Fruit fly (Drosophila melanogaster) whole organism, adult: ENCODE measurements around the gene SIFaR.

Experiments used
- CG11617 ChIP-seq: fragments of 200-800 bp; sonication (Bioruptor generic); optimal IDR thresholded peaks from 2 replicates; lab custom pipeline; 2017; ENCODE audit warnings: mild to moderate bottlenecking, missing biosample characterization, missing genetic modification reagents, missing genetic modification characterization
- CG14711 ChIP-seq: fragments of 200-800 bp; sonication (Bioruptor generic); optimal IDR thresholded peaks from 2 replicates; lab custom pipeline; 2018; ENCODE audit warnings: missing biosample characterization, mild to moderate bottlenecking, missing genetic modification characterization, moderate library complexity
- CG1620 ChIP-seq: fragments of 200-800 bp; sonication (Bioruptor generic); optimal IDR thresholded peaks from 2 replicates; lab custom pipeline; 2016; ENCODE audit warnings: missing biosample characterization, missing genetic modification characterization
- Mnt ChIP-seq: fragments of 200-800 bp; sonication (Bioruptor generic); optimal IDR thresholded peaks from 2 replicates; lab custom pipeline; 2016; ENCODE audit warnings: missing biosample characterization, mild to moderate bottlenecking, missing genetic modification characterization
- kay ChIP-seq: fragments of 200-800 bp; sonication (Bioruptor generic); peaks from one replicate; lab custom pipeline; 2016; ENCODE audit warnings: missing biosample characterization, missing genetic modification characterization, borderline replicate concordance
- ovo ChIP-seq: fragments of 200-800 bp; sonication (Bioruptor generic); optimal IDR thresholded peaks from 2 replicates; lab custom pipeline; 2016; ENCODE audit warnings: missing biosample characterization, missing genetic modification characterization
- pad ChIP-seq: fragments of 200-800 bp; sonication (Bioruptor generic); optimal IDR thresholded peaks from 3 replicates; lab custom pipeline; 2017; ENCODE audit warnings: missing biosample characterization, missing genetic modification characterization, mild to moderate bottlenecking, moderate library complexity, missing genetic modification reagents
- toe ChIP-seq: fragments of 200-800 bp; sonication (Bioruptor generic); optimal IDR thresholded peaks from 2 replicates; lab custom pipeline; 2016; ENCODE audit warnings: missing biosample characterization, missing genetic modification characterization

DNA sequence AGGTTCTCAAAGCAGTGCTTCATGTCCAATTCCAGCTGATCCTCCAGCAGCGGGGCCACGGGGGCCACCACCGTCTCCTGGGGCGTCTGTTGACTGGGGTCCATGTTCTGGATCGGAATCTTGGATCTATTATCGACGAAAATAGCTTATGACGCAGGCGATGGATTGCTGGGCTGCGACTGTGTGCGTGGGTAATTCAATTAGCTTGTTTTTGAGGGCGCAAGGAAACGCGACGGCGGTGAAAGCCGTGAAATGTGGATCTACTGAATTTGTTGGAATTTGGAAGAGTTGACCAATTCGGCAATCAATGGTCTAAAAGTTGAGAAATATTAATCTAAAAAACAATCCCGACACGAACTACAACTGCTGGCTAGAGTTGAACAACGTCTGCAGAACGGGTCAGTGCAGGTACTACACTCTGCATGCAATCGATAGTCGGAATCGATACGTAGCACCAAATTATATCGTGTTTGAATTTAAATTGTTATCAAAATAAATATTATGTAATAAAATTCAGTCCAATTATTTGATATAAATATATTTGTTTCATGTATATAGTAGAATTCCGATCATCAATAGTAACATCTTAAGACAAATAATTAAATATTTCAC is 20.3 kb downstream of the SIFaR start, which contains the start of gene CG3308:
- TF ChIP-seq CG14711 (tag; lab: Kevin White, UChicago) (peak; percentile 51), kay (peak; percentile 79), CG1620 (peak; percentile 66), ovo (GFP tag; lab: Kevin White, UChicago) (no peak), Mnt (peak; percentile 65), pad (GFP tag; lab: Kevin White, UChicago) (peak; percentile 60), toe (GFP tag; lab: Kevin White, UChicago) (peak; percentile 40), CG11617 (peak; percentile 56)
